Worm (Caenorhabditis elegans) whole organism, late embryonic: Measurements from ENCODE around the gene T11B7.2.

ENCODE experiments used
- ceh-9 ChIP-seq: sonication (generic microtip); optimal IDR thresholded peaks from 2 replicates; lab custom pipeline; 2016; ENCODE audit warnings: mild to moderate bottlenecking, missing genetic modification characterization, inconsistent platforms, missing compliant biosample characterization
- dmd-4 ChIP-seq: sonication (generic microtip); optimal IDR thresholded peaks from 2 replicates; lab custom pipeline; 2016; ENCODE audit warnings: borderline replicate concordance, missing genetic modification characterization, missing compliant biosample characterization
- hlh-30 ChIP-seq: sonication (generic microtip); optimal IDR thresholded peaks from 2 replicates; lab custom pipeline; 2017; ENCODE audit warnings: antibody characterized with exemption, missing genetic modification characterization, missing compliant biosample characterization; ENCODE audit not compliant: insufficient read depth
- pha-4 ChIP-seq: fragments of 150-350 bp; optimal IDR thresholded peaks from 2 replicates; lab custom pipeline; 2018; ENCODE audit warnings: missing biosample characterization, missing genetic modification reagents, missing genetic modification characterization
- syd-9 ChIP-seq: sonication (generic microtip); optimal IDR thresholded peaks from 2 replicates; lab custom pipeline; 2016; ENCODE audit warnings: mild to moderate bottlenecking, missing genetic modification characterization, moderate library complexity, missing compliant biosample characterization

DNA sequence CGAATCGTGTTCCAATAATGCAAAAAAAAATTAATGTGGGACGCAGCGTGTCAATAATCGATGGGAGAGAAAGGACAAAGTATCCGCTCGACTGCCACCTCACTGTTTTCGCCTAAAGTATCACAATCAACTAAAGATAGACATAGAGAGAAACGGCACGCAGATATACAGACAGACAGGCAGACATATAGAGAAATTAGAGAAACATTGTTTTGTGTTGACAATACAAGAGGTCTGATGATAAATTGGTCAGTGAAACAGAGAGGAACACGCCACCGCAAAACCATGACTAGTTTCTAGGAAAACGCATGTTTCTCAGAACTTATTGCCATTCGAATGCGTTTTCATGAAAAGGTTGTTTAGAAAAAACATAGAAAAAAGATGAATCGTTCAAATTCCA, 13.8 kb downstream of the T11B7.2 start, which contains the start of gene T28C6.8:
- TF ChIP-seq syd-9 (tag; lab: Kevin White, UChicago) (no peak), pha-4 (tag; lab: Kevin White, UChicago) (no peak), ceh-9 (tag; lab: Kevin White, UChicago) (no peak), dmd-4 (no peak), hlh-30 (tag; lab: Kevin White, UChicago) (no peak)
